Fruit fly (Drosophila melanogaster) whole organism, pupa: ENCODE measurements around the gene CG12608.

Experiments used
- CG17806 ChIP-seq: fragments of 200-800 bp; sonication (Bioruptor generic); optimal IDR thresholded peaks from 2 replicates; lab custom pipeline; 2018; ENCODE audit warnings: missing biosample characterization, mild to moderate bottlenecking, missing genetic modification characterization, moderate library complexity
- CG32121 ChIP-seq: fragments of 200-800 bp; sonication (Bioruptor generic); IDR thresholded peaks from 2 replicates; pipeline ENCODE4 v1.3.6; 2022; ENCODE audit warnings: missing biosample characterization, missing genetic modification characterization
- CG34367 ChIP-seq: fragments of 200-800 bp; sonication (Bioruptor generic); optimal IDR thresholded peaks from 2 replicates; lab custom pipeline; 2018; ENCODE audit warnings: missing biosample characterization, mild to moderate bottlenecking, missing genetic modification characterization
- CG8301 ChIP-seq: fragments of 200-800 bp; sonication (Bioruptor generic); optimal IDR thresholded peaks from 2 replicates; lab custom pipeline; 2018; ENCODE audit warnings: missing biosample characterization, mild to moderate bottlenecking, missing genetic modification characterization
- D1 ChIP-seq: fragments of 200-800 bp; sonication (Bioruptor generic); optimal IDR thresholded peaks from 2 replicates; lab custom pipeline; 2018; ENCODE audit warnings: missing biosample characterization, mild to moderate bottlenecking, missing genetic modification characterization, moderate library complexity
- EcR ChIP-seq: fragments of 200-800 bp; sonication (Bioruptor generic); optimal IDR thresholded peaks from 3 replicates; lab custom pipeline; 2019; ENCODE audit warnings: missing biosample characterization, missing genetic modification characterization, mild to moderate bottlenecking, moderate library complexity, missing genetic modification reagents
- Pif1A ChIP-seq: fragments of 200-800 bp; sonication (Bioruptor generic); optimal IDR thresholded peaks from 3 replicates; lab custom pipeline; 2016; ENCODE audit warnings: missing biosample characterization, missing genetic modification characterization
- Pif1B ChIP-seq: fragments of 200-800 bp; sonication (Bioruptor generic); optimal IDR thresholded peaks from 3 replicates; lab custom pipeline; 2016; ENCODE audit warnings: missing biosample characterization, missing genetic modification characterization
- fd96Ca ChIP-seq: fragments of 200-800 bp; sonication (Bioruptor generic); IDR thresholded peaks from 3 replicates; pipeline ENCODE4 v1.3.6; 2022; ENCODE audit warnings: missing biosample characterization, missing genetic modification characterization
- gl ChIP-seq: fragments of 200-800 bp; sonication (Bioruptor generic); optimal IDR thresholded peaks from 2 replicates; lab custom pipeline; 2018; ENCODE audit warnings: missing biosample characterization, mild to moderate bottlenecking, missing genetic modification characterization

dm6 chrX:15301175-15301574, 43.2 kb downstream of the CG12608 start:
- TF ChIP-seq Pif1A (GFP tag; lab: Kevin White, UChicago) (no peak), D1 (tag; lab: Kevin White, UChicago) (no peak), CG8301 (no peak), CG17806 (tag; lab: Kevin White, UChicago) (no peak), gl (tag; lab: Kevin White, UChicago) (no peak), CG34367 (tag; lab: Kevin White, UChicago) (no peak), fd96Ca (GFP tag; lab: Robert Waterston, UW) (no peak), CG32121 (GFP tag; lab: Robert Waterston, UW) (no peak), EcR (no peak), Pif1B (GFP tag; lab: Kevin White, UChicago) (no peak)
